Worm (Caenorhabditis elegans) whole organism, mixed stage, embryonic: ENCODE results near the gene mtx-2.

Experiments
- ceh-43 ChIP-seq: fragments of 200-800 bp; sonication (Bioruptor generic); optimal IDR thresholded peaks from 2 replicates; lab custom pipeline; 2018; ENCODE audit warnings: mild to moderate bottlenecking, missing genetic modification characterization, moderate library complexity, missing compliant biosample characterization
- elt-1 ChIP-seq: sonication (generic microtip); optimal IDR thresholded peaks from 2 replicates; lab custom pipeline; 2017; ENCODE audit warnings: missing genetic modification characterization, mild to moderate bottlenecking, missing compliant biosample characterization, antibody characterized with exemption, moderate library complexity, borderline replicate concordance; ENCODE audit not compliant: insufficient read depth
- unc-120 ChIP-seq: sonication (generic microtip); optimal IDR thresholded peaks from 2 replicates; lab custom pipeline; 2017; ENCODE audit warnings: missing genetic modification characterization, missing compliant biosample characterization; ENCODE audit not compliant: poor library complexity, severe bottlenecking

DNA sequence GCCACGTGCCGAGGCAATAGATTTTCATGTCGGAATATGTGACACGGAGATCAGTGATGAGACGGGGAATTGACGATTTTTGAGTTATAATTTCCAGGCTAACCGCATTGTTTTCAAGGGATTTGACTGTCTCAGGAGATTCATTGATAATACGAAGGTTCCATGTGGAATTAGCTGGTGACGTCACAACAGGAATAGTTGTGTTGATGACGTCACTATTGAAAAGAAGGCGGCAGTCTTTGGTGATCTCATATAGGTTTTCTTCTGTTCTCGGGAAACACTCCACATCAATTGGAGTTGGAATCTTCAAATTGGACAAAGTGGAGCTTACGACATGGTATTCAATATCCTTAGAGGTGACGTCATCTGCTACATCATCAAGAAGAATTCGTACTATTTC lies 20.2 kb downstream of the mtx-2 start:
- TF ChIP-seq unc-120, result no peak
- TF ChIP-seq ceh-43, result no peak
- no peak for TF ChIP-seq elt-1 (tag; lab: Kevin White, UChicago)
